Fruit fly (Drosophila melanogaster) whole organism, wandering third instar larva: ENCODE data around the gene Cox11.

ENCODE experiments used
- Dif ChIP-seq: fragments of 200-275, 200-300 bp; sonication (Bioruptor generic); optimal IDR thresholded peaks from 2 replicates; lab custom pipeline; 2018; ENCODE audit warnings: missing biosample characterization, missing genetic modification characterization; ENCODE audit not compliant: partially characterized antibody
- Hr78 ChIP-seq: fragments of >200 bp; optimal IDR thresholded peaks from 2 replicates; lab custom pipeline; 2017; ENCODE audit warnings: missing biosample characterization, missing genetic modification characterization
- Mio ChIP-seq: sonication (Bioruptor generic); optimal IDR thresholded peaks from 2 replicates; lab custom pipeline; 2016; ENCODE audit warnings: missing biosample characterization, missing genetic modification characterization
- brk ChIP-seq: fragments of 200-800 bp; sonication (Bioruptor generic); optimal IDR thresholded peaks from 2 replicates; lab custom pipeline; 2016; ENCODE audit warnings: missing biosample characterization, mild to moderate bottlenecking, missing genetic modification characterization
- psq ChIP-seq: fragments of 200-800 bp; sonication (Bioruptor generic); optimal IDR thresholded peaks from 3 replicates; lab custom pipeline; 2017; ENCODE audit warnings: missing biosample characterization, mild to moderate bottlenecking, missing genetic modification characterization, moderate library complexity

- TF ChIP-seq Mio (GFP tag; lab: Kevin White, UChicago) (no peak), brk (GFP tag; lab: Kevin White, UChicago) (no peak), Hr78 (GFP tag; lab: Kevin White, UChicago) (no peak), psq (peak; percentile 19), Dif (GFP tag; lab: Kevin White, UChicago) (no peak)
Measured at dm6 chr2L:5519846-5520384, 6.8 kb upstream of the Cox11 start, which contains the start of the genes CG7382 and cl.
